Fruit fly (Drosophila melanogaster): ENCODE data around the gene CG8641.

DNA sequence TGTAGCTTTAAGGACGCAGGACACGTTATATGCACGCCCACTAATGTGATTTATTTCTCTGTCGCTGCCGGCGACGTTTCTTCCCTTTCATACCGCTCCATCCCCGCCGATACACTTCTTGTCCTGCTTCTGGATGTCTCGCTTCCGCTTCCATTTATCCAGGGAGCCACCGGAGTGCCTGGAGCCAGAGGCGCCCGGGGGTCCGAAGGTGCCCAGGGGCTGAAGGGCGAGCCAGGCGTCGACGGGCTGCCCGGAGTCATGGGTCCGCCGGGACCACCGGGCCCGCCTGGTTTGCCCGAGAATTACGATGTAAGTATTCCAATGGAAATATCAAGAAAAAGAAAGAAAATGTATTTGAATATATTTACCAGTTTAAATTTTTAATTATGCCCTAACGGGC is 39.4 kb downstream of the CG8641 start:
- no peak for TF ChIP-seq kay (GFP tag; ENCODE audit: borderline replicate concordance)
- no peak for TF ChIP-seq toe (GFP tag; optimal IDR thresholded peaks at IDR 0.05)
- TF ChIP-seq CG33017 (tag; optimal IDR thresholded peaks at IDR 0.05), result no peak
- TF ChIP-seq CG12768 (GFP tag; optimal IDR thresholded peaks at IDR 0.05), result no peak
- TF ChIP-seq CG5204 (GFP tag; optimal IDR thresholded peaks at IDR 0.05), result no peak
- TF ChIP-seq Clk (GFP tag; optimal IDR thresholded peaks at IDR 0.05), result no peak
- no peak for TF ChIP-seq pad (GFP tag; optimal IDR thresholded peaks at IDR 0.05)
- no peak for TF ChIP-seq cic (GFP tag; optimal IDR thresholded peaks at IDR 0.05)

All from whole organism, adult.